Worm (Caenorhabditis elegans): Measurements from ENCODE around the gene Y57G11B.3.

ce11 chrIV:14580939-14581338, 6.8 kb upstream of the Y57G11B.3 start, which contains the start of gene irld-18:
- TF ChIP-seq nhr-12 (tag; optimal IDR thresholded peaks at IDR 0.05) (no peak), blmp-1 (tag; optimal IDR thresholded peaks at IDR 0.05) (no peak), tbx-8 (GFP tag; optimal IDR thresholded peaks at IDR 0.05) (no peak), ceh-39 (tag; optimal IDR thresholded peaks at IDR 0.05) (no peak), ceh-43 (GFP tag; optimal IDR thresholded peaks at IDR 0.05) (no peak), lin-13 (tag; optimal IDR thresholded peaks at IDR 0.05) (no peak), snpc-4 (tag; optimal IDR thresholded peaks at IDR 0.05) (no peak), elt-1 (tag; optimal IDR thresholded peaks at IDR 0.05; ENCODE audit: borderline replicate concordance, insufficient read depth) (no peak), pha-4 (tag; optimal IDR thresholded peaks at IDR 0.05) (no peak)
